Fruit fly (Drosophila melanogaster) whole organism, larva: ENCODE results near the gene CG15553.

ENCODE experiments used
- noc ChIP-seq: fragments of 200-800 bp; sonication (Bioruptor generic); optimal IDR thresholded peaks from 3 replicates; lab custom pipeline; 2019; ENCODE audit warnings: missing biosample characterization, mild to moderate bottlenecking, missing genetic modification characterization, moderate library complexity

Gene CG15553

DNA sequence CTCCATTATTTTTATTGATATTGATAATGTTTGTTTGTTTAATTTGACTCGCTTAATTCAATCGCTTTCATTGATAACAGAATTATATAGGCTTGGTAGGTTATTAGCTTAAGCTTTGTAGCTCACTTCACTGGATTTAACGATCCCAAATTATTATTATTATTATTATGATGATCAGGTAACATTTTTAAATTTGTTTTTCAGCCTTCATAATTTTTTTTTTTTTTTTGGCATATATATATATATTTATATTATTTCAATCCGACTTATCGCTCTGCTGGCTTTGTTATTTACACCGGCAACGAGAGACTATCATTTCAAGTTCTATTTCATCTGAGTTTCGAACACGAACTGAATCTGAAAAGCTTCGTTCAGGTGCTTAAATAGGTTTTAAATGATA, at the start of gene CG15553:
CG15553 (minus strand) TSS at position 101 of the 400 bp plus-strand sequence.
- no peak for TF ChIP-seq noc (tag; lab: Kevin White, UChicago)

DNA sequence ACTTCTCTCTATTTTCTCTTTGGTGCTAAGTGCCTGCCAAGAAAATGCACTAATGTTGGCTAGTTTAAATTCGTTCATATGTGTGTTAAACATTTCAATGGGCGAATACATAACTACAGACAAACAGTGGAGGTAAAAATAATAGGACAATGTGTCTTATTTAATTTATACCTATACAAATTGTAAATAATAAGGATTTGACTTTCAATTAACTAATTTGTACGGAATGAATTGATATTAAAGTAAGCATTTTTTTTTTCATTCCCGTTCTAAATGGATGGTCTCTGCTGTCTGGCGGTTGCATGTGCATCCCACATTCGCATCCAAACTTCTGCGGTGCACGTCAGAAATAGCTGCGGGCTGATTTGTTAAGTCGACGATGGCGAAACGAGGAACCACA, 46.0 kb upstream of the CG15553 start:
- no peak for TF ChIP-seq noc (tag; lab: Kevin White, UChicago)

DNA sequence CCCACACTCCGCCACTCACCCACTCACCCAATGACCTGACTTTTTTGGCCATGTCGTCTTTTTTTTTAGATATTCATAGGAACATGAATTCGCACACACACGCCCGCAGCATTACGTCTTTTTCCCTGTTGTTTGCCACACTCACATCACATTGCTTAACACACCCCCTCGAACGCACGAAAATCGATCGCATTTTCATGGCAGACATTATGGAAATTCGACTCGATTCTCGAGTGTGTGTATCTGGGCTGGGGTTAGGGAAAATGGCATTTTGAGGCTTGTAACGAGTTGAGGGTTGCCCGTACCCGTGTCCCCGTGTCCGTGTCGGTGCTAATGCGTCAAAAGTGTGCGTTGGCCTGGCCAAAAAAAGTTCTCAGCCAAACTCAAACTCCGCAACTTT, 40.7 kb upstream of the CG15553 start:
- TF ChIP-seq noc (tag; lab: Kevin White, UChicago): no peak

DNA sequence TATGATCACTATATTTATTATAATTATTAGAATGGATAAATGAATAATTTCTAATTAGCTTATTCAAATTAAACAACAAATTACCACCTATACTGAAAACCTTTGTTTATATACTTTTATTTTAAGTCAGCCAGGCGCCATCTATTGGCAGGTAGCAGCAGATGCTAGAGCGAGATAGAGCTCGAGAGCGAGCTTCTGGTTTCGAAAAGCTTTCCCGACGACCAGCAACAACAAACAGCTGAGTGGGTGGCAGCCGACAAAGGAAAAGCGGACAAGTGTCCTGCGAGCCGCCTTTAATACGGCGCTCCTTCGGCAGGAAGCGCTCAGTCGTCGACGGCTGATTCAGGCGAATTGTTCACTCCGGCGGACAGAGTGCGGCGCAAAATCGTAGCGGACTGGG, 33.1 kb upstream of the CG15553 start, which contains the start of gene Gycbeta100B:
Gycbeta100B (plus strand) TSS at position 337 of the 400 bp plus-strand sequence.
- no peak for TF ChIP-seq noc (tag; lab: Kevin White, UChicago)

DNA sequence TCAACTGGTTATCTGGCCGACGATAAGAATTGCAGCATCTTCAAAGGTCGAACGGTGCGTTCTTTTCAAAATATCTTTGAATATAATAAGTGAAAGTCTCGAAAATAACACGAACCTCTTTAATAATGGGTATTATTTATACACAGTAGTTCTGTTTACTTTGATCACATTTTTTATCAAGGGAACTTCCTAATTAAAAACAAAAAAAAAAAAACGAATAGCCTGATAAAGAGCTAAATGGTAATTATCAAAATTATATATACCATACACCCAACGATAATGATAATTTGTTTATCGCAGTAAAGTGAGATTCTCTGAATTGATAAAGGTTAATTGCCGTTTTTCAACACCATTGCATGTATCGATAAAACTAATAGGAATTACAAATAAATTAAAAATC, 29.6 kb upstream of the CG15553 start, which contains the start of gene Ktch:
Ktch (minus strand) TSS at position 101 of the 400 bp plus-strand sequence.
- TF ChIP-seq noc (tag; lab: Kevin White, UChicago): no peak

DNA sequence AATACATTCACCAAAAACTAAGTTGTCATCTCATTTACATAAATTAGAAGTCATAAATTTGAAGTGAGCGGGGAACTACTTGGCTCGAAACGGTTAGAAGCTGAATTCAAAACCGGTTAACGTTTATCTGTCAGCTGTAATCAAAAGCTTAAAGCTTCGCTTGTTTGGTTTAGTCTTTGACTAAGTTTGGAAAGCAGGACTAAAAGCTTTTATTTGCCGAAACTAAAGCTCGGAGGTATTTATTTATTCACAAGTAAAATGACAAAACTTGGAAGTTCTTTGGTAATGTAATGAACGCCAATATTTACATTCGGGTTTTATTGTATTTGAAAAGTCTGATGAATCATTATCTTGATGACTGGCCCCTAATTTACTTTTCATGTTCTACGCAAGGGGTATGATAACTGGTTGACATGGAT, 26.4 kb upstream of the CG15553 start:
- TF ChIP-seq noc (tag; lab: Kevin White, UChicago): no peak

DNA sequence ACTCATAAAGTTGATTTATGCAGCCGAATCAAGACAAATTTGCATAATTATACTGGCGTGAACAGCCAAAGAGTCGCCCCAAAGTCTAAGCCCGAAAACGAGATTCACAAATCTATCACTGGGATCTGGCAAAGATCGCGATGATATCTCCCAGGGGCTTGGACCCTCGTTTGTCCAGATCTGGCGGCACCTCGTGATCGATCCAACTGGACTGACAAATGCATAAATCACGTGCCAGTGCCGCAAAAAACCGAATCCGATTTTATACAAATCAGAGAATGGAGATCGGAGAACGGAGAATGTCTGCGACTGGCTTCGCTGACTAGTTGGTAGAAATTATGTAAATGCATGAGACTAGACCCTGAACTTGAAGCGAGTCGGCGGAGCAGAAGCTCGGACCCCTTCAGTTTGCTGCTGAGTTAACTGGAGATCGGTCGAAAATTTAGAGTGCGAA, 24.8 kb upstream of the CG15553 start, which contains the start of gene CG15554:
CG15554 (plus strand) TSS at position 404 of the 454 bp plus-strand sequence.
- no peak for TF ChIP-seq noc (tag; lab: Kevin White, UChicago)

DNA sequence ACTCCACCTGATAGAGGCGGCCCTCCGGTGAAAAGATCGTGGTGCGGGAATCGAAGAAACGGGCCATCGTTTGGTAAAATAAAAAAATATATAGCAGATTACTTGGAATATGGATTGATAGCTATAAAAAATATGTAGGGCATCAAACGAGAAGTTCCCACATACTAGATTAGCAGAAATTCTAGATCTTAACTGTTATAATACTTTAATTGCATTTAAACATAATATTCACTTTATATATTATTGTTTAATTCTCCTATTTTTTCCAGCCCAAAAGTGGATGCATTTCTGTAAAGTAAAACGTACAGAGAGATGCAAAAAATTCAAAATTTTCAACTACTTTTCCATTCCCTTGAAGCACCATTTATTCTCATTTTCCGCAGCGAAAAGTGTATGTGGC, 22.3 kb upstream of the CG15553 start, which contains the start of gene Prosalpha3T:
Prosalpha3T (minus strand) TSS at position 101 of the 400 bp plus-strand sequence.
- TF ChIP-seq noc (tag; lab: Kevin White, UChicago): no peak

DNA sequence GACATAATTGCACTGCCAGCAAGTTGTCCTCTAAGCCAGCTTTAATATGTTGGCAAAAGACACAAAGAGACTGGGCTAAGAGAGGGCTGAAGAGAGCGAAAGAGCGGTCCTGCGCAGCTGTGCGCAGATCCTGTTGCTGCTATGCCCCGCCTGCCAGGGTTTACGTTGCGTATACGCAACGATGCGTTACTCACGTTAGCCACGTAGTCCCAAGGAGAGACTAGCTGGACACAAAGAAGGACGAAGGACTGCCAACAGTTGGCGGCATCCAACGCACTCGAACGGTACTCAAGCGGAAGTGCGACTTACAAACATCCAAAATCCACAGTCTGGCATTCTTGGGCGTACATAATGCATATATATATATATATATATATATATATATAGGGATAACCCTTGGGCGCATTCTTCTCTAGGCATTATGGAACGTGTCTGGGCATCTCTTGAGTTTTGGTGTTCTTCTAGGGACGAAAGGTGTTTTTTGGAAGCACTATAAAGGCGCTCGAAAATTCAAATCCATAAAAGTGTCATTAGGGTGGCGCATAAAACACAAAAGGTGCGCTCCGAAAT, 19.0 kb upstream of the CG15553 start:
- TF ChIP-seq noc (tag; lab: Kevin White, UChicago): no peak

DNA sequence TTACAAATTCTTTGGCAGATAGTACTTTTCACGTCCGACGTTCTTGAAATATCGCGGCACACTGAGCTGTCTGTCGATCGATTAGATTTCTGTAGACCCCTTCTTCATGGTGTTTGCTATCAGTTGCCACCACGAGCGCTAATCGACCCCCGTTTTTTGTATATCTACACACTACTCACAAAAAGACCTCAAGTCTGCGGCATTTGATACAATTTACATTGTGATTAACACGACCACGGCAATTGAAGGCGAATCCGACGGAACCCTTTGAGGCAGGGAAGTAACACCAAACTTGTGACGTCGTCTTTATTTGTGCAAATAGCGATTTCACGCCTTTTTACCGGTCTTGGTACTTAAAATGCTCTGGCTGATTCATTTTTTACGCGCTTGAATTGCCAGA, 8.2 kb upstream of the CG15553 start, which contains the start of gene Mayo:
Mayo (minus strand) TSS at position 66 of the 400 bp plus-strand sequence.
- TF ChIP-seq noc (tag; lab: Kevin White, UChicago): no peak

DNA sequence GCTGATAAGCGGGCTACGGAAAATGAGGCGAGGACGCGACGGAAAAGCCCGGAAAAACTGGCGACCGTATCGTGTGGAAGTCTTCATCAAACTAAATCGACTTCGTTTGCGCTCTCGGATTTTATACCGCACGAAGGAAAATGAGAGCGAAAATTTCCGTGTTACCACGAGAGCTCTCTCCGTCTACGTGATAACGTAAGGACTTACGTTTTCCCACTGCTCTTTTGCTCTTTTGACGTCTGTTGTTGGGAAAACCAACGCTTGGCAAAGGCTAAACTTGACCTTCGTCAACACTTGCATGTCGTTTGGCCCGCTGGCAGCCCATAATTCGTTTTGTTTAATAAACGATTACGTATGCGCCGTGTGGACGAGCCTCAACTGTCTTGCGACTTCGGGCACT, 3.7 kb downstream of the CG15553 start, which contains the start of gene CG11317:
CG11317 (minus strand) TSS at position 101 of the 400 bp plus-strand sequence.
- TF ChIP-seq noc (tag; lab: Kevin White, UChicago): no peak

DNA sequence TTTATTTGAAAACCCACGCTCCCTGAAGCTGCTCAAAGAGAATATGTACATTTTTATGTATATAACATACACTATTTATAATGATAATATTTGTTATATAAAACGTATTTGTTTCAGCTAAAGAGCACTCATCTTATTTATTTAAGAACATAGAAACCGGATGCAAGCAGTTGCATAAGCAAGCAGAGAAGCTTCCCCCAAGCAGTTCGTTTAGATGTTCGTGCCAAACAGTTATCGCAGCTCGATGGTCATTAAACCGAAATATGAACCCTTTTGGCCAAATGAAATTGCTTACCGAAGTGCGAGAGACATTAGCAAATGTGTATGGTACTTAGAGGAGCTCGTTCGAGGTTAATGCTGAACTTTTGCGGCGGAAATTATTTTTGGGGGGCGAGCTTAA, 11.0 kb downstream of the CG15553 start:
- TF ChIP-seq noc (tag; lab: Kevin White, UChicago): no peak

DNA sequence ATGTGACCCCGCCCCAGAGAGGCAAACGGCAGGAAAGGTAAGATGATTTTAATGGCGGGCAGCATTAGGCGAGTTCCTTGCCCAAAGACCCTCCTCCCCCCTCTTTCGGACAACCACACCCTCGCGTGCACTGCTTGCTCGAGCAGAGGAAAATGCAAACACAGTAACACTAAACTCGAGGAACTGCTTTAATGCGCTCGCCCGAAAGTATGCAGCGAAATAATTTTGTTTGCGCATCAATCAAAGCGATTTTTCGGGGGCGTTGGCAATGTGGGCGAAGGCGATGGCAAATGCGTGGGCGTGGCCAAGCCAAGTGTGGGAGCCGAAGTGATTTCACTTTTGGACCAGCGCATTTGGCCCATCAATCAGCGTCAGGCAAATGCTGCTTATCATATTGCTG, 14.6 kb downstream of the CG15553 start:
- TF ChIP-seq noc (tag; lab: Kevin White, UChicago): no peak

DNA sequence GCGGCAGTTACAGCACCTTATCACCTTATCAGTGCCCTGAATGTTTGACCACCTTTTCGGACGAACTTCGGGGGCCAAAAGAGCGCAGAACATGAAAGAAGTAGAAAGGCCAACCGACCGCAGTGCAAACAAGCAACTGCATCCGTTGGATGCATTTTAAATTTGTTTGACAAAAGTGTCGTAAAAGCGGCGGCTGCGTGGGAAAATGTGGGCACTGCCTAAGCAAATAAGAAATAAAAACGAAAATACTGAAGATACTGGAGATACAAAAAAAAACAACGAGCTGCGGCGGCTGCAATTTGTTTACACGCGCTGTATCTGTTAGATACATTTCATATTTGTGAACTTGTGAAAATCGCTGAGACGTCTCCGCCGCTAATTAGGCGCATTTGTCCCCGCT, 30.2 kb downstream of the CG15553 start:
- TF ChIP-seq noc (tag; lab: Kevin White, UChicago): no peak

DNA sequence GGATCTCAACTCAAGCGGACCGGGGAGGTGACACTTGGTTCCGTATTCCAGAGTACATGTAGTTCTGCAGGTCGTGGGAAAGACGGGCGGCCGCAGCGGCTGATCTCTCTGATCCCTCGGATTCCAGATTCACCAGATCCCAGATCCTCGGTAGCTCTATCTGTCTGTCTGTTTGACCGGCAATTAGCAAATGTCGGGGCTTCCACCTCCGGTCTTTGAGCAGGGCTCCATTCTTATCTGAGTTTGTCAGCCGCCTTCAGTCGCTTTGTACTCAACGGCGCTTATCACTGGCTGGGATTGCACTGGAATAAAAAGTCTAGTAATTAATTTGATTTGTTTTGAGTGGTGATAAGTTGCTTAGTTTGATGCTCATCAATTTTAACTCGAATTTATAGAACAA, 34.6 kb downstream of the CG15553 start:
- TF ChIP-seq noc (tag; lab: Kevin White, UChicago): no peak

DNA sequence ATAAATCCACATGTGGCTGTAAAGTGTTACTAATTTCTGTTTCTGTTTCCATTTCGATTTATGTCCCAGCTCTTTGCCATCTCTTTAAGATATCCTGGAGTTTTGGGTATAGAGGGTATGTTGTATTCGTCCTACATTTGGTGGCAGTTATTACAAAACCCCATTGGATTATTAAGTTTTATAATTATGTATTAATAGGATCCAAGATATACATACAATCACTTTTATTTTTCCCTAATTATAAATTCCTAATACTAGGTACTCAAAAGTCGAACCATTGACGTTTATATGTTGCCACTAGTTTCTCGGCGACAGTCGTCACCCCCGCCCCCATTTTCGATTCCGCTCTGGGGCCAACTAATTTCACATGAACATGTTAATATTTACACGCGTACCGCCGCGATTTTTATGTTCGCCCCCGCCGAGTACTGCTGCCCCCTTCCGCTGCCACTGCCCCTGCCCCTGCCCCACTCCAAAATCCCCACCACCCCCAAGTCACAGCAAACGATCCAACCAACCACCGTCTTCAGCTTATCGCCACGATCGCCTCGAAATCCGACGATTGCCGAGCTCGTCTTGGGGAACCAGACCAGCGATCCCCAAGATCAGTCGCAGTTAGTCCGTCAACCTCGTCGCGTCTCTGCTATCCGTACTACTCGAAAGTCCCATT, 36.2 kb downstream of the CG15553 start, which contains the start of gene Sox100B:
Sox100B (plus strand) TSS at position 601 of the 670 bp plus-strand sequence.
- TF ChIP-seq noc (tag; lab: Kevin White, UChicago): no peak
